Fruit fly (Drosophila melanogaster) whole organism, adult: ENCODE data around the gene Cyp303a1.

Source experiments
- CG5204 ChIP-seq: fragments of 200-800 bp; sonication (Bioruptor generic); optimal IDR thresholded peaks from 2 replicates; lab custom pipeline; 2016; ENCODE audit warnings: missing biosample characterization, missing genetic modification characterization
- CG7045 ChIP-seq: fragments of 200-800 bp; sonication (Bioruptor generic); optimal IDR thresholded peaks from 2 replicates; lab custom pipeline; 2017; ENCODE audit warnings: missing biosample characterization, mild to moderate bottlenecking, missing genetic modification characterization
- CG7101 ChIP-seq: fragments of 200-800 bp; sonication (Bioruptor generic); optimal IDR thresholded peaks from 2 replicates; lab custom pipeline; 2018; ENCODE audit warnings: missing biosample characterization, mild to moderate bottlenecking, missing genetic modification characterization, moderate library complexity
- Crg-1 ChIP-seq: fragments of 200-800 bp; sonication (Bioruptor generic); optimal IDR thresholded peaks from 2 replicates; lab custom pipeline; 2016; ENCODE audit warnings: missing biosample characterization, missing genetic modification characterization
- Hr96 ChIP-seq: fragments of 200-800 bp; sonication (Bioruptor generic); optimal IDR thresholded peaks from 2 replicates; lab custom pipeline; 2016; ENCODE audit warnings: missing biosample characterization, missing genetic modification characterization
- Mnt ChIP-seq: fragments of 200-800 bp; sonication (Bioruptor generic); optimal IDR thresholded peaks from 2 replicates; lab custom pipeline; 2016; ENCODE audit warnings: missing biosample characterization, mild to moderate bottlenecking, missing genetic modification characterization
- cnc ChIP-seq, 2 experiments: fragments of >200 bp; optimal IDR thresholded peaks; 2 replicates each; lab custom pipeline; 2017
- kay ChIP-seq: fragments of 200-800 bp; sonication (Bioruptor generic); peaks from one replicate; lab custom pipeline; 2016; ENCODE audit warnings: missing biosample characterization, missing genetic modification characterization, borderline replicate concordance
- pad ChIP-seq: fragments of 200-800 bp; sonication (Bioruptor generic); optimal IDR thresholded peaks from 3 replicates; lab custom pipeline; 2017; ENCODE audit warnings: missing biosample characterization, missing genetic modification characterization, mild to moderate bottlenecking, moderate library complexity, missing genetic modification reagents
- toe ChIP-seq: fragments of 200-800 bp; sonication (Bioruptor generic); optimal IDR thresholded peaks from 2 replicates; lab custom pipeline; 2016; ENCODE audit warnings: missing biosample characterization, missing genetic modification characterization

DNA sequence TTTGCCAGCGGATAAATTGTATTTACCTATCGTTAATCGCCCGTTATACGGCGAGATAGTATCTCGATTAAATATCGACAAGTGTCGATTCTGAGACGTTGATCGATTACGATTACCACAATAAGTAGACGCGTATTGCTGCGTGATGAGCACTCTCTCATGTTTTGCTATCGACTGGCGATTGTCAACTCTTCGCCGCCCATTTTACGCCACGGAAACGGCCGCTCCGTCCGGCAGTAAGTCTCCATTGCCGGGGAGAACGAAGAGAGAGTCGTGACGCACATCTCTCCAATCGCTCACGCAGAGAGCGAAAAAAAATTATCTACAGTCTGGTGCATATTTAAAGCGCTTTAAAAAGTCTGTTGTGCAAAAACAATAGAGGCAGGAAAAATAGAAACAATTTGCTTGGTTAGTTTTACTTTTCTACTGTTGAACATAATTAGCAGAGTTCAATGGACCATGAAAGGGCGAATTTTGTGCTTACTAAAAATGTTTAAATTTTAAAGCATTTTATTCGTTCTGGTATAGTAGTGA is 42.3 kb upstream of the Cyp303a1 start, which contains the start of gene CG46309:
- TF ChIP-seq CG7101 (tag; lab: Kevin White, UChicago) (peak; percentile 16), toe (peak; percentile 3), Hr96 (no peak), CG7045 (peak; percentile 45), Mnt (GFP tag; lab: Kevin White, UChicago) (peak; percentile 43), Crg-1 (peak; percentile 11), CG5204 (GFP tag; lab: Kevin White, UChicago) (peak; percentile 30), kay (GFP tag; lab: Kevin White, UChicago) (peak; percentile 9), cnc (optimal IDR thresholded peaks at IDR 0.05; lab: Kevin White, UChicago) (no peak), pad (GFP tag; lab: Kevin White, UChicago) (no peak)
